Fruit fly (Drosophila melanogaster) whole organism, embryonic: ENCODE measurements around the gene saturn.
A peak's percentile ranks its signal among the peaks of the same experiment; 100 is the strongest.

ENCODE experiments used
- Bgb ChIP-seq: fragments of 200-800 bp; sonication (Bioruptor generic); IDR thresholded peaks from 2 replicates; pipeline ENCODE4 v1.3.6; 2022; ENCODE audit warnings: missing biosample characterization, missing genetic modification characterization; ENCODE audit not compliant: partially characterized antibody
- BtbVII ChIP-seq: fragments of 200-800 bp; sonication (Bioruptor generic); optimal IDR thresholded peaks from 3 replicates; lab custom pipeline; 2017; ENCODE audit warnings: missing biosample characterization, mild to moderate bottlenecking, missing genetic modification characterization
- CG10267 ChIP-seq: fragments of 200-800 bp; sonication (Bioruptor generic); optimal IDR thresholded peaks from 2 replicates; lab custom pipeline; 2018; ENCODE audit warnings: missing biosample characterization, mild to moderate bottlenecking, missing genetic modification characterization, moderate library complexity
- CG10543 ChIP-seq: fragments of 200-800 bp; sonication (Bioruptor generic); optimal IDR thresholded peaks from 3 replicates; lab custom pipeline; 2017; ENCODE audit warnings: missing biosample characterization, mild to moderate bottlenecking, missing genetic modification characterization, moderate library complexity
- CG13894 ChIP-seq: fragments of 200-800 bp; sonication (Bioruptor generic); optimal IDR thresholded peaks from 3 replicates; lab custom pipeline; 2018; ENCODE audit warnings: missing biosample characterization, mild to moderate bottlenecking, missing genetic modification characterization, moderate library complexity
- CG14667 ChIP-seq: fragments of 200-800 bp; sonication (Bioruptor generic); IDR thresholded peaks from 2 replicates; pipeline ENCODE4 v1.3.6; 2022; ENCODE audit warnings: missing biosample characterization, missing genetic modification characterization
- CG1602 ChIP-seq: fragments of 200-800 bp; sonication (Bioruptor generic); optimal IDR thresholded peaks from 3 replicates; lab custom pipeline; 2016; ENCODE audit warnings: missing biosample characterization, missing genetic modification characterization
- CG1647 ChIP-seq: fragments of 200-800 bp; sonication (Bioruptor generic); optimal IDR thresholded peaks from 3 replicates; lab custom pipeline; 2016; ENCODE audit warnings: missing biosample characterization, missing genetic modification characterization
- CG17361 ChIP-seq: fragments of 200-800 bp; sonication (Bioruptor generic); IDR thresholded peaks from 3 replicates; pipeline ENCODE4 v1.3.6; 2022; ENCODE audit warnings: missing biosample characterization, missing genetic modification characterization
- CG30403 ChIP-seq: fragments of 200-800 bp; sonication (Bioruptor generic); optimal IDR thresholded peaks from 3 replicates; lab custom pipeline; 2016; ENCODE audit warnings: missing biosample characterization, missing genetic modification characterization
- CG30431 ChIP-seq: fragments of 200-800 bp; sonication (Bioruptor generic); optimal IDR thresholded peaks from 2 replicates; lab custom pipeline; 2017; ENCODE audit warnings: missing biosample characterization, missing genetic modification characterization
- CG3065 ChIP-seq: fragments of 200-800 bp; sonication (Bioruptor generic); optimal IDR thresholded peaks from 2 replicates; lab custom pipeline; 2016; ENCODE audit warnings: missing biosample characterization, missing genetic modification characterization
- CG31365 ChIP-seq: fragments of 200-800 bp; sonication (Bioruptor generic); optimal IDR thresholded peaks from 2 replicates; lab custom pipeline; 2018; ENCODE audit warnings: missing biosample characterization, mild to moderate bottlenecking, missing genetic modification characterization
- CG33213 ChIP-seq: fragments of 200-800 bp; sonication (Bioruptor generic); optimal IDR thresholded peaks from 3 replicates; lab custom pipeline; 2016; ENCODE audit warnings: missing biosample characterization, missing genetic modification characterization
- CG3838 ChIP-seq: fragments of 200-800 bp; sonication (Bioruptor generic); optimal IDR thresholded peaks from 3 replicates; lab custom pipeline; 2016; ENCODE audit warnings: missing biosample characterization, missing genetic modification characterization
- CG4404 ChIP-seq: fragments of 200-800 bp; sonication (Bioruptor generic); IDR thresholded peaks from 2 replicates; pipeline ENCODE4 v1.3.6; 2022; ENCODE audit warnings: missing biosample characterization, missing genetic modification characterization
- CG5245 ChIP-seq: fragments of 200-800 bp; sonication (Bioruptor generic); optimal IDR thresholded peaks from 3 replicates; lab custom pipeline; 2016; ENCODE audit warnings: missing biosample characterization, missing genetic modification characterization
- CG8388 ChIP-seq: fragments of 200-800 bp; sonication (Bioruptor generic); optimal IDR thresholded peaks from 2 replicates; lab custom pipeline; 2019; ENCODE audit warnings: missing biosample characterization, mild to moderate bottlenecking, missing genetic modification characterization, moderate library complexity
- CTCF ChIP-seq: fragments of 200-800 bp; sonication (Bioruptor generic); optimal IDR thresholded peaks from 2 replicates; lab custom pipeline; 2017; ENCODE audit warnings: missing biosample characterization, mild to moderate bottlenecking, missing genetic modification characterization, moderate library complexity
- Drgx ChIP-seq: fragments of 200-800 bp; sonication (Bioruptor generic); IDR thresholded peaks from 2 replicates; pipeline ENCODE4 v1.3.6; 2022; ENCODE audit warnings: missing biosample characterization, missing genetic modification characterization
- ERR ChIP-seq: fragments of 200-800 bp; sonication (Bioruptor generic); optimal IDR thresholded peaks from 2 replicates; lab custom pipeline; 2016; ENCODE audit warnings: missing biosample characterization, missing genetic modification characterization
- Fer2 ChIP-seq: fragments of 200-800 bp; sonication (Bioruptor generic); optimal IDR thresholded peaks from 2 replicates; lab custom pipeline; 2018; ENCODE audit warnings: missing biosample characterization, mild to moderate bottlenecking, missing genetic modification characterization, moderate library complexity
- HmgD ChIP-seq: fragments of 200-800 bp; sonication (Bioruptor generic); optimal IDR thresholded peaks from 3 replicates; lab custom pipeline; 2016; ENCODE audit warnings: missing biosample characterization, missing genetic modification characterization
- Max ChIP-seq: fragments of 200-800 bp; sonication (Bioruptor generic); optimal IDR thresholded peaks from 2 replicates; lab custom pipeline; 2016; ENCODE audit warnings: missing biosample characterization, mild to moderate bottlenecking, missing genetic modification characterization
- Sry-δ ChIP-seq: fragments of 200-800 bp; sonication (Bioruptor generic); optimal IDR thresholded peaks from 2 replicates; lab custom pipeline; 2016; ENCODE audit warnings: missing biosample characterization, missing genetic modification characterization
- Stat92E ChIP-seq, 3 experiments: fragments of >200 bp in 2 of 3; fragments of 200-800 bp in 1 of 3; sonication (Bioruptor generic) in 1 of 3; optimal IDR thresholded peaks; 2 replicates each; lab custom pipeline; 2017 to 2019; ENCODE audit warnings: missing biosample characterization in 3 of 3, missing genetic modification characterization in 3 of 3, mild to moderate bottlenecking in 1 of 3, moderate library complexity in 1 of 3
- Trl ChIP-seq, 3 experiments: fragments of >200 bp in 2 of 3; fragments of 200-800 bp in 1 of 3; sonication (Bioruptor generic) in 1 of 3; optimal IDR thresholded peaks; 2 replicates in 1 of 3; 3 replicates in 2 of 3; lab custom pipeline; 2016 to 2017; ENCODE audit warnings: missing biosample characterization in 1 of 3, missing genetic modification characterization in 1 of 3
- YL-1 ChIP-seq: fragments of 200-800 bp; sonication (Bioruptor generic); optimal IDR thresholded peaks from 3 replicates; lab custom pipeline; 2017; ENCODE audit warnings: missing biosample characterization, mild to moderate bottlenecking, missing genetic modification characterization
- ab ChIP-seq: fragments of 200-800 bp; sonication (Bioruptor generic); optimal IDR thresholded peaks from 2 replicates; lab custom pipeline; 2016; ENCODE audit warnings: missing biosample characterization, missing genetic modification characterization
- abd-A ChIP-seq: fragments of 200-800 bp; sonication (Bioruptor generic); optimal IDR thresholded peaks from 3 replicates; lab custom pipeline; 2019; ENCODE audit warnings: missing biosample characterization, mild to moderate bottlenecking, missing genetic modification characterization, moderate library complexity
- al ChIP-seq: fragments of 200-800 bp; sonication (Bioruptor generic); IDR thresholded peaks from 2 replicates; pipeline ENCODE4 v1.3.6; 2022; ENCODE audit warnings: missing biosample characterization, missing genetic modification characterization
- caup ChIP-seq: fragments of 200-800 bp; sonication (Bioruptor generic); optimal IDR thresholded peaks from 3 replicates; lab custom pipeline; 2017; ENCODE audit warnings: missing biosample characterization, mild to moderate bottlenecking, missing genetic modification characterization, moderate library complexity; ENCODE audit not compliant: severe bottlenecking
- chinmo ChIP-seq: fragments of 200-800 bp; sonication (Bioruptor generic); IDR thresholded peaks from 4 replicates; pipeline ENCODE4 v1.3.6; 2022; ENCODE audit warnings: missing biosample characterization, missing genetic modification characterization; ENCODE audit not compliant: partially characterized antibody
- chn ChIP-seq: fragments of 200-800 bp; sonication (Bioruptor generic); optimal IDR thresholded peaks from 2 replicates; lab custom pipeline; 2016; ENCODE audit warnings: missing biosample characterization, missing genetic modification characterization
- corto ChIP-seq: fragments of 200-800 bp; sonication (Bioruptor generic); optimal IDR thresholded peaks from 2 replicates; lab custom pipeline; 2016; ENCODE audit warnings: missing biosample characterization, mild to moderate bottlenecking, missing genetic modification characterization, moderate library complexity
- croc ChIP-seq: fragments of 200-800 bp; sonication (Bioruptor generic); conservative IDR thresholded peaks from 3 replicates; pipeline ENCODE4 v1.3.6; 2022; ENCODE audit warnings: missing biosample characterization, missing genetic modification characterization
- fu2 ChIP-seq: fragments of 200-800 bp; sonication (Bioruptor generic); optimal IDR thresholded peaks from 2 replicates; lab custom pipeline; 2016; ENCODE audit warnings: missing biosample characterization, missing genetic modification characterization
- gsb-n ChIP-seq: fragments of 200-800 bp; sonication (Bioruptor generic); optimal IDR thresholded peaks from 3 replicates; lab custom pipeline; 2018; ENCODE audit warnings: missing biosample characterization, mild to moderate bottlenecking, missing genetic modification characterization
- lab ChIP-seq: fragments of 200-800 bp; sonication (Bioruptor generic); optimal IDR thresholded peaks from 3 replicates; lab custom pipeline; 2017; ENCODE audit warnings: missing biosample characterization, missing genetic modification characterization, mild to moderate bottlenecking, moderate library complexity, missing genetic modification reagents
- nerfin-2 ChIP-seq: fragments of 200-800 bp; sonication (Bioruptor generic); IDR thresholded peaks from 2 replicates; pipeline ENCODE4 v1.3.6; 2022; ENCODE audit warnings: missing biosample characterization, missing genetic modification characterization; ENCODE audit not compliant: partially characterized antibody
- oc ChIP-seq: fragments of 200-800 bp; sonication (Bioruptor generic); optimal IDR thresholded peaks from 2 replicates; lab custom pipeline; 2018; ENCODE audit warnings: missing biosample characterization, mild to moderate bottlenecking, missing genetic modification characterization, moderate library complexity
- onecut ChIP-seq: fragments of 200-800 bp; sonication (Bioruptor generic); IDR thresholded peaks from 2 replicates; pipeline ENCODE4 v1.3.6; 2022; ENCODE audit warnings: missing biosample characterization, missing genetic modification characterization
- pzg ChIP-seq: fragments of 200-800 bp; sonication (Bioruptor generic); optimal IDR thresholded peaks from 3 replicates; lab custom pipeline; 2018; ENCODE audit warnings: missing biosample characterization, mild to moderate bottlenecking, missing genetic modification characterization, moderate library complexity
- sc ChIP-seq, 3 experiments: fragments of >200 bp in 2 of 3; fragments of 200-800 bp in 1 of 3; sonication (Bioruptor generic) in 1 of 3; optimal IDR thresholded peaks; 2 replicates in 2 of 3; 3 replicates in 1 of 3; lab custom pipeline; 2017; ENCODE audit warnings: mild to moderate bottlenecking in 1 of 3, missing biosample characterization in 1 of 3, missing genetic modification characterization in 1 of 3, missing genetic modification reagents in 1 of 3
- sens ChIP-seq: fragments of 200-800 bp; sonication (Bioruptor generic); peaks from one replicate; lab custom pipeline; 2016; ENCODE audit warnings: missing biosample characterization, missing genetic modification characterization
- stwl ChIP-seq: fragments of 200-800 bp; sonication (Bioruptor generic); optimal IDR thresholded peaks from 3 replicates; lab custom pipeline; 2018; ENCODE audit warnings: missing biosample characterization, mild to moderate bottlenecking, missing genetic modification characterization, moderate library complexity
- tio ChIP-seq: fragments of 200-800 bp; sonication (Bioruptor generic); optimal IDR thresholded peaks from 2 replicates; lab custom pipeline; 2017; ENCODE audit warnings: missing biosample characterization, missing genetic modification characterization, inconsistent platforms
- usp ChIP-seq: fragments of >200 bp; optimal IDR thresholded peaks from 2 replicates; lab custom pipeline; 2017; ENCODE audit warnings: missing biosample characterization, missing genetic modification characterization
- vvl ChIP-seq: fragments of 200-800 bp; sonication (Bioruptor generic); IDR thresholded peaks from 2 replicates; pipeline ENCODE4 v1.3.6; 2022; ENCODE audit warnings: missing biosample characterization, missing genetic modification characterization

The saturn gene

DNA sequence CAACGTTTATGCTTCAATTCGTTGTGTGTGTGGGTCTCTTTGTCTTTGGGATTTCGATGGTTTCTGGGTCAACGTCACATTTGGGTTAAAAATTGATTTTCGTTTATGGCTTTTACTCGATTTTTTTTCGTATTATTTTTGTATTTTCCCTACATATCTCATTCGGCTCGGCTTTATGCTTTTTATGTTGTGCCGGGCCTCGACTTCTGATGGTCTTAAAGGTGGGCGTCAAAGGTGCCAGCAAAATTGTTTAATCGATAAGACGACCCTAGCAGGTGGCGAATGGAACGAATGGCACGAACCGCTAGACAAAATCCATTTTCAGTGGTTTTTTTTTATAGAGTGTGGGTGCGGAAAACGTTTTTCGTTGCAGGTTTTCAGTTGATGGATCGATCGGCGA, 13.0 kb downstream of the saturn start:
- TF ChIP-seq CG14667 (GFP tag; lab: Robert Waterston, UW): no peak
- TF ChIP-seq Max: no peak
- TF ChIP-seq oc (tag; lab: Kevin White, UChicago): peak; percentile 53
- peak; percentile 7 for TF ChIP-seq CG13894
- no peak for TF ChIP-seq CG17361 (GFP tag; lab: Robert Waterston, UW)
- peak; percentile 27 for TF ChIP-seq lab (GFP tag; lab: Kevin White, UChicago)
- no peak for TF ChIP-seq CG31365 (tag; lab: Kevin White, UChicago)
- TF ChIP-seq vvl (GFP tag; lab: Robert Waterston, UW): 0 out of 2 replicates have a peak, but pooled peaks have one; percentile 28
- TF ChIP-seq sens (GFP tag; lab: Kevin White, UChicago): peak; percentile 2
- TF ChIP-seq CG30431 (GFP tag; lab: Kevin White, UChicago): no peak
- TF ChIP-seq Sry-δ (GFP tag; lab: Kevin White, UChicago): no peak
- TF ChIP-seq abd-A (tag; lab: Kevin White, UChicago): peak; percentile 8
- TF ChIP-seq CG8388: no peak
- peak; percentile 1 for TF ChIP-seq gsb-n
- 0 out of 4 replicates have a peak, but pooled peaks have one; percentile 15 for TF ChIP-seq chinmo
- TF ChIP-seq CG1602 (GFP tag; lab: Kevin White, UChicago): no peak
- TF ChIP-seq onecut (GFP tag; lab: Robert Waterston, UW): peak; percentile 69

DNA sequence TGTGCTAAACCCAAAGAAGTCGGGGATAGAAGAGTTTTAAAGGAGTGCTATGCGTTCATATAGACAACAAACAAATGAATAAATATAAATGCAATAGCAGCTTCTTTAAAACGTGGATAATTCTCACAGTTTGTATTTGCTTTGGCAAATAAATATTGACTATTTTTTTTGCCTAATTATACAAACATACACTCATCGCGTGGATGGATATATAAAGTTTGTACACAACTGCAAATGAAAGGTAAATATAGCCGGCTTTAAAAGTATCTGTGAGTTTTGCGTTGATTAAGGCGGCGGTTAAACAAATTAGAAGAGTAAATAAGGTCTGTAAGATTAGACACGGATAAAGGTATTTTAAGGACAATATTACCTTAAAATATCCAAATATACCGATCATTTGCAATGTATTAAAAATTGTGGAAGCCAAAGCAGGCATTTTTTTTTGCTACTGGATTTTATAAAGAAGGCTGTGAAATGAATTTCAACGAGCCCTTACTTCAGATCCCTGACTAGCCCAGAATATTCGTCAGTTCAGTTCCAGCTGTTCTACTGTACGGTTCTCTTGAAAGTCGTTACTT, 14.6 kb downstream of the saturn start, which contains the start of gene CG7768:
Gene CG7768, plus strand, starts transcription at position 528 of the 578 bp plus-strand sequence.
- TF ChIP-seq ab (GFP tag; lab: Kevin White, UChicago) (no peak), CG5245 (no peak), croc (GFP tag; lab: Robert Waterston, UW) (no peak), abd-A (tag; lab: Kevin White, UChicago) (no peak), CG33213 (GFP tag; lab: Kevin White, UChicago) (peak; percentile 32), stwl (tag; lab: Kevin White, UChicago) (no peak), HmgD (GFP tag; lab: Kevin White, UChicago) (no peak), chn (no peak), Stat92E (GFP tag; optimal IDR thresholded peaks at IDR 0.05; lab: Kevin White, UChicago) (no peak), corto (GFP tag; lab: Kevin White, UChicago) (no peak), CG3838 (GFP tag; lab: Kevin White, UChicago) (peak; percentile 28), CG3065 (no peak), Bgb (GFP tag; lab: Robert Waterston, UW) (no peak), BtbVII (GFP tag; lab: Kevin White, UChicago) (peak; percentile 79), CG1647 (peak; percentile 47), pzg (no peak), fu2 (peak; percentile 36), CG10267 (no peak), CG10543 (GFP tag; lab: Kevin White, UChicago) (peak; percentile 80), CG30403 (peak; percentile 2), Drgx (no peak), CTCF (peak; percentile 29), ERR (GFP tag; lab: Kevin White, UChicago) (no peak), Fer2 (tag; lab: Kevin White, UChicago) (peak; percentile 65), sc (optimal IDR thresholded peaks at IDR 0.05; lab: Kevin White, UChicago) (no peak), sc (GFP tag; optimal IDR thresholded peaks at IDR 0.05; lab: Kevin White, UChicago) (no peak), Trl (optimal IDR thresholded peaks at IDR 0.05; lab: Kevin White, UChicago) (no peak), Trl (GFP tag; optimal IDR thresholded peaks at IDR 0.05; lab: Kevin White, UChicago) (peak; percentile 47), caup (GFP tag; lab: Kevin White, UChicago) (peak; percentile 87), CG4404 (GFP tag; lab: Robert Waterston, UW) (no peak), nerfin-2 (GFP tag; lab: Robert Waterston, UW) (no peak), al (GFP tag; lab: Robert Waterston, UW) (no peak), usp (GFP tag; lab: Kevin White, UChicago) (no peak), tio (GFP tag; lab: Kevin White, UChicago) (peak; percentile 37), YL-1 (GFP tag; lab: Kevin White, UChicago) (no peak)
